Worm (Caenorhabditis elegans) whole organism, young adult: ENCODE measurements around the gene chil-14.
A peak's percentile ranks its signal among the peaks of the same experiment; 100 is the strongest.

Experiments
- C06A6.2 ChIP-seq: fragments of 200-800 bp; sonication (Bioruptor generic); conservative IDR thresholded peaks from 2 replicates; pipeline ENCODE4 v1.3.6; 2022; ENCODE audit warnings: missing genetic modification characterization, missing compliant biosample characterization
- F49E8.2 ChIP-seq: sonication (generic microtip); optimal IDR thresholded peaks from 3 replicates; lab custom pipeline; 2017; ENCODE audit warnings: missing genetic modification characterization, mild to moderate bottlenecking, missing compliant biosample characterization, antibody characterized with exemption, moderate library complexity; ENCODE audit not compliant: insufficient read depth
- akir-1 ChIP-seq: fragments of 200-800 bp; sonication (Bioruptor generic); optimal IDR thresholded peaks from 2 replicates; lab custom pipeline; 2018; ENCODE audit warnings: mild to moderate bottlenecking, missing genetic modification characterization, moderate library complexity, missing compliant biosample characterization
- attf-3 ChIP-seq: fragments of 200-800 bp; sonication (Bioruptor generic); conservative IDR thresholded peaks from 2 replicates; pipeline ENCODE4 v1.3.6; 2022; ENCODE audit warnings: missing genetic modification reagents, missing genetic modification characterization, missing compliant biosample characterization
- attf-6 ChIP-seq: fragments of 200-800 bp; sonication (Bioruptor generic); IDR thresholded peaks from 2 replicates; pipeline ENCODE4 v1.3.6; 2022; ENCODE audit warnings: missing genetic modification reagents, missing genetic modification characterization, missing compliant biosample characterization
- bed-2 ChIP-seq: fragments of 200-800 bp; sonication (Bioruptor generic); IDR thresholded peaks from 2 replicates; pipeline ENCODE4 v1.3.6; 2022; ENCODE audit warnings: missing genetic modification reagents, missing genetic modification characterization, missing compliant biosample characterization
- cebp-2 ChIP-seq: fragments of 200-800 bp; sonication (Bioruptor generic); IDR thresholded peaks from 2 replicates; pipeline ENCODE4 v1.3.6; 2022; ENCODE audit warnings: missing genetic modification characterization, missing compliant biosample characterization
- ceh-100 ChIP-seq: fragments of 200-800 bp; sonication (Bioruptor generic); IDR thresholded peaks from 2 replicates; pipeline ENCODE4 v1.3.6; 2022; ENCODE audit warnings: missing genetic modification reagents, missing genetic modification characterization, missing compliant biosample characterization
- ceh-79 ChIP-seq: sonication (generic microtip); optimal IDR thresholded peaks from 2 replicates; lab custom pipeline; 2017; ENCODE audit warnings: mild to moderate bottlenecking, missing genetic modification characterization, missing compliant biosample characterization
- ceh-91 ChIP-seq: fragments of 200-800 bp; sonication (Bioruptor generic); IDR thresholded peaks from 2 replicates; pipeline ENCODE4 v1.3.6; 2022; ENCODE audit warnings: missing genetic modification reagents, missing genetic modification characterization, missing compliant biosample characterization
- chd-7 ChIP-seq: sonication (generic microtip); optimal IDR thresholded peaks from 2 replicates; lab custom pipeline; 2016; ENCODE audit warnings: mild to moderate bottlenecking, missing genetic modification characterization, moderate library complexity, missing compliant biosample characterization
- egrh-3 ChIP-seq: fragments of 200-800 bp; sonication (Bioruptor generic); IDR thresholded peaks from 2 replicates; pipeline ENCODE4 v1.3.6; 2022; ENCODE audit warnings: missing genetic modification reagents, missing genetic modification characterization, missing compliant biosample characterization
- fkh-3 ChIP-seq: sonication (generic microtip); optimal IDR thresholded peaks from 2 replicates; lab custom pipeline; 2016; ENCODE audit warnings: mild to moderate bottlenecking, missing genetic modification characterization, missing compliant biosample characterization
- hmg-1.2 ChIP-seq: fragments of 200-800 bp; sonication (Bioruptor generic); IDR thresholded peaks from 2 replicates; pipeline ENCODE4 v1.3.6; 2022; ENCODE audit warnings: missing genetic modification reagents, missing genetic modification characterization, missing compliant biosample characterization
- hrde-1 ChIP-seq: sonication (generic microtip); optimal IDR thresholded peaks from 2 replicates; lab custom pipeline; 2016; ENCODE audit warnings: missing genetic modification characterization, mild to moderate bottlenecking, missing compliant biosample characterization, moderate library complexity, missing genotype, missing genetic modification reagents, borderline replicate concordance
- hsf-1 ChIP-seq: fragments of 200-800 bp; sonication (Bioruptor generic); IDR thresholded peaks from 2 replicates; pipeline ENCODE4 v1.3.6; 2022; ENCODE audit warnings: missing genetic modification reagents, missing genetic modification characterization, missing compliant biosample characterization
- let-607 ChIP-seq, 2 experiments: fragments of 200-800 bp in 1 of 2; sonication (Bioruptor generic) in 1 of 2; sonication (generic microtip) in 1 of 2; optimal IDR thresholded peaks; 2 replicates each; lab custom pipeline; 2016 to 2018; ENCODE audit warnings: mild to moderate bottlenecking in 2 of 2, missing compliant biosample characterization in 2 of 2, missing genetic modification characterization in 2 of 2, moderate library complexity in 2 of 2, missing genotype in 1 of 2
- lin-35 ChIP-seq, 3 experiments: fragments of 150-350 bp in 2 of 3; sonication (generic microtip) in 1 of 3; optimal IDR thresholded peaks; 2 replicates each; lab custom pipeline; 2014 to 2018; ENCODE audit warnings: missing biosample characterization in 3 of 3, missing genetic modification characterization in 3 of 3, missing genetic modification reagents in 3 of 3
- lsl-1 ChIP-seq: fragments of 200-800 bp; sonication (Bioruptor generic); optimal IDR thresholded peaks from 2 replicates; lab custom pipeline; 2018; ENCODE audit warnings: mild to moderate bottlenecking, missing genetic modification characterization, moderate library complexity, missing compliant biosample characterization
- nfya-2 ChIP-seq: fragments of 200-800 bp; sonication (Bioruptor generic); IDR thresholded peaks from 2 replicates; pipeline ENCODE4 v1.3.6; 2022; ENCODE audit warnings: missing genetic modification reagents, missing genetic modification characterization, missing compliant biosample characterization
- nhr-179 ChIP-seq: sonication (generic microtip); optimal IDR thresholded peaks from 2 replicates; lab custom pipeline; 2016; ENCODE audit warnings: mild to moderate bottlenecking, missing genetic modification characterization, missing compliant biosample characterization
- nhr-80 ChIP-seq: sonication (generic microtip); optimal IDR thresholded peaks from 2 replicates; lab custom pipeline; 2016; ENCODE audit warnings: missing genetic modification characterization, missing compliant biosample characterization
- rec-8 ChIP-seq, 2 experiments: sonication (generic microtip); optimal IDR thresholded peaks; 2 replicates each; lab custom pipeline; 2016; ENCODE audit warnings: mild to moderate bottlenecking in 2 of 2, missing genetic modification characterization in 2 of 2, missing genetic modification reagents in 2 of 2, missing genotype in 2 of 2, missing biosample characterization in 1 of 2, missing compliant biosample characterization in 1 of 2, moderate library complexity in 1 of 2
- snpc-1.1 ChIP-seq: sonication (generic microtip); optimal IDR thresholded peaks from 2 replicates; lab custom pipeline; 2017; ENCODE audit warnings: missing genetic modification characterization, mild to moderate bottlenecking, missing compliant biosample characterization, antibody characterized with exemption, moderate library complexity, missing genotype, missing genetic modification reagents; ENCODE audit not compliant: insufficient read depth
- snpc-1.3 ChIP-seq: sonication (generic microtip); optimal IDR thresholded peaks from 2 replicates; lab custom pipeline; 2017; ENCODE audit warnings: missing genetic modification characterization, mild to moderate bottlenecking, missing compliant biosample characterization, antibody characterized with exemption, moderate library complexity, missing genotype, missing genetic modification reagents; ENCODE audit not compliant: insufficient read depth
- zfh-2 ChIP-seq: fragments of 200-800 bp; sonication (Bioruptor generic); conservative IDR thresholded peaks from 2 replicates; pipeline ENCODE4 v1.3.6; 2022; ENCODE audit warnings: missing genetic modification reagents, missing genetic modification characterization, missing compliant biosample characterization
- ztf-25 ChIP-seq: fragments of 200-800 bp; sonication (Bioruptor generic); IDR thresholded peaks from 2 replicates; pipeline ENCODE4 v1.3.6; 2022; ENCODE audit warnings: missing genetic modification reagents, missing genetic modification characterization, missing compliant biosample characterization
- ztf-26 ChIP-seq: sonication (generic microtip); optimal IDR thresholded peaks from 2 replicates; lab custom pipeline; 2017; ENCODE audit warnings: missing genetic modification characterization, missing compliant biosample characterization

The chil-14 gene

ce11 chrV:1414615-1415433 is 40.0 kb upstream of the chil-14 start:
- TF ChIP-seq nhr-80 (tag; lab: Kevin White, UChicago) (peak; percentile 78), nfya-2 (GFP tag; lab: Robert Waterston, UW) (no peak)

ce11 chrV:1416154-1416553 is 38.7 kb upstream of the chil-14 start:
- TF ChIP-seq akir-1: no peak
- TF ChIP-seq attf-6: no peak
- TF ChIP-seq lsl-1 (GFP tag; lab: Kevin White, UChicago): no peak
- TF ChIP-seq, all 124 proteins: peak for 0

DNA sequence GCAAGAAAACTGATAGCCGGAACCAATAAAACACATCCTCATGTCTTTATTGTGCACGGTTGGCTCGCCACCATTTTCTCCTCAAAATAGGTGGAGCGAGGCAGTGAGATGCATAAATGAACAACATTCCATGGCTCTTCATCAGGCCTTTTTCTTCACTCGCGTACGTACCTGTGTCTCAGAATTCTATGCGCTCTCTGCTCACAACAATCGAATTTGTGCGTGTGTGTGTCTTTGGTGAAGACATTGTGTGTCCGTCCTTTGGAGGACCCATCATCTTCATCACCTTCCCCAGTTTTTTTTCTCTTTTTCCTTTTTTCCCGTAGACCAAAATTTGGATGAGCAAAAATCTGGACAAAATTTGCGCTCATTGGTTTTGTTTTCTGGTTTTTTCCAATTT is 32.6 kb upstream of the chil-14 start:
- TF ChIP-seq attf-3 (GFP tag; lab: Robert Waterston, UW) (no peak), F49E8.2 (tag; lab: Kevin White, UChicago) (no peak), snpc-1.3 (tag; lab: Kevin White, UChicago) (no peak), rec-8 (tag; optimal IDR thresholded peaks at IDR 0.05; lab: Kevin White, UChicago) (no peak), fkh-3 (tag; lab: Kevin White, UChicago) (no peak), bed-2 (GFP tag; lab: Robert Waterston, UW) (no peak), akir-1 (no peak), ceh-91 (no peak), nhr-80 (tag; lab: Kevin White, UChicago) (no peak), hsf-1 (GFP tag; lab: Robert Waterston, UW) (no peak), C06A6.2 (GFP tag; lab: Robert Waterston, UW) (no peak), cebp-2 (no peak), lin-35 (GFP tag; optimal IDR thresholded peaks at IDR 0.05; lab: Kevin White, UChicago) (no peak), let-607 (tag; optimal IDR thresholded peaks at IDR 0.05; lab: Kevin White, UChicago) (no peak)

- no peak for TF ChIP-seq chd-7 (tag; lab: Kevin White, UChicago)
- no peak for TF ChIP-seq hmg-1.2 (GFP tag; lab: Robert Waterston, UW)
- TF ChIP-seq ztf-26 (tag; lab: Kevin White, UChicago): no peak
- TF ChIP-seq nhr-179 (tag; lab: Kevin White, UChicago): no peak
- no peak for TF ChIP-seq nhr-80 (tag; lab: Kevin White, UChicago)
- TF ChIP-seq ceh-100 (GFP tag; lab: Robert Waterston, UW): no peak
- TF ChIP-seq snpc-1.1 (tag; lab: Kevin White, UChicago): no peak
- no peak for TF ChIP-seq egrh-3 (GFP tag; lab: Robert Waterston, UW)
- no peak for TF ChIP-seq hrde-1 (tag; lab: Kevin White, UChicago)
- no peak for TF ChIP-seq ceh-79 (tag; lab: Kevin White, UChicago)
- no peak for TF ChIP-seq bed-2 (GFP tag; lab: Robert Waterston, UW)
Measured at ce11 chrV:1423338-1423737, 31.5 kb upstream of the chil-14 start.

ce11 chrV:1425595-1425994 is 29.3 kb upstream of the chil-14 start, which contains the start of gene R12A1.3:
TSS of gene R12A1.3 (minus strand) at chrV:1425794.
- TF ChIP-seq zfh-2 (GFP tag; lab: Robert Waterston, UW): peak; percentile 55
- TF ChIP-seq ztf-25: no peak
- TF ChIP-seq, all 124 proteins: peak for 1
